Fruit fly (Drosophila melanogaster): ENCODE measurements around the gene hoe1.
A peak's percentile ranks its signal among the peaks of the same experiment; 100 is the strongest.

The hoe1 gene

DNA sequence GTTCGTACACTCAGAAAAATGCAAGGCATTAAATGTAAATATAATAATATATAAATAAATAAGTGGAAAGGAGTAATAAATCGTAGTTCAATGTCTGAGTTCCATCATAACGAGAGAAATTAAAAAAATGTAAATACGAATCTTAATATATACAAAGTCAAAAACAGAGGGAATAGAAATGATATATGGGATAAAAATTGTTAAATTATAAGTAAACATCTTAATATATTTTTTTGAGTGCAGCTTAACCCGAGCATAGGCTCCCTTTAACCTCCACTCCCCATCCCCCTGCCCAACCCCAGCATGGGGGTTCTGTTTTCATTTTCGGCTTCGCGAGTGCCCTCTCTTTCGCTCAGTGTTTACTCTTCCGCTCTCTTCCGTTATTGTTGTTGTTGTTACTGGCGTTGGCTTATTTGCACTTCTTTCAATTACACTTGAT, 16.4 kb downstream of the hoe1 start (continued):
- TF ChIP-seq Ada2b (GFP tag; IDR thresholded peaks at IDR 0.05) = no peak
- no peak for TF ChIP-seq Hey (tag; optimal IDR thresholded peaks at IDR 0.05)
- TF ChIP-seq sna (GFP tag; IDR thresholded peaks at IDR 0.05; ENCODE audit: partially characterized antibody) = no peak
- TF ChIP-seq CG34224 (GFP tag; IDR thresholded peaks at IDR 0.05; ENCODE audit: partially characterized antibody) = no peak
- TF ChIP-seq CG18619 (GFP tag; optimal IDR thresholded peaks at IDR 0.05) = no peak
- no peak for TF ChIP-seq pros (GFP tag; optimal IDR thresholded peaks at IDR 0.05)
- TF ChIP-seq Mrtf (GFP tag; IDR thresholded peaks at IDR 0.05) = no peak
- TF ChIP-seq Awh (GFP tag; IDR thresholded peaks at IDR 0.05) = peak; percentile 53; the same call in 1 of the 2 replicates
- no peak for TF ChIP-seq Lpt (GFP tag; optimal IDR thresholded peaks at IDR 0.05)
- no peak for TF ChIP-seq bigmax (GFP tag; optimal IDR thresholded peaks at IDR 0.05)
- TF ChIP-seq pb (GFP tag; optimal IDR thresholded peaks at IDR 0.05) = no peak
- TF ChIP-seq CG2129 (GFP tag; IDR thresholded peaks at IDR 0.05; ENCODE audit: partially characterized antibody) = no peak
- peak; percentile 15 for TF ChIP-seq CG8388 (GFP tag; optimal IDR thresholded peaks at IDR 0.05)
- peak in 1 of 2 experiments; percentile 24 for TF ChIP-seq bsh (GFP tag; optimal IDR thresholded peaks at IDR 0.05)
- TF ChIP-seq CkIIα-i1 (GFP tag; IDR thresholded peaks at IDR 0.05) = no peak
- no peak for TF ChIP-seq CG9437 (GFP tag; optimal IDR thresholded peaks at IDR 0.05)
- TF ChIP-seq Optix (GFP tag; IDR thresholded peaks at IDR 0.05) = no peak
- TF ChIP-seq Dp (GFP tag; optimal IDR thresholded peaks at IDR 0.05) = no peak
- TF ChIP-seq twi (tag; optimal IDR thresholded peaks at IDR 0.05) = no peak
- no peak for TF ChIP-seq CG12744 (GFP tag; optimal IDR thresholded peaks at IDR 0.05)
- no peak for TF ChIP-seq stwl (tag; optimal IDR thresholded peaks at IDR 0.05)
- TF ChIP-seq CG1529 (GFP tag; optimal IDR thresholded peaks at IDR 0.05) = peak; percentile 28
- TF ChIP-seq CG33557 (GFP tag; optimal IDR thresholded peaks at IDR 0.05) = no peak
- TF ChIP-seq abd-A (tag; optimal IDR thresholded peaks at IDR 0.05) = no peak
- TF ChIP-seq Hr3 (GFP tag; optimal IDR thresholded peaks at IDR 0.05) = peak; percentile 17
- TF ChIP-seq Mad (GFP tag; optimal IDR thresholded peaks at IDR 0.05) = no peak
- no peak for TF ChIP-seq inv (GFP tag; IDR thresholded peaks at IDR 0.05; ENCODE audit: partially characterized antibody)
- peak; percentile 47 for TF ChIP-seq ATbp (GFP tag; optimal IDR thresholded peaks at IDR 0.05)
- no peak for TF ChIP-seq sug (tag; optimal IDR thresholded peaks at IDR 0.05)
- TF ChIP-seq CG9797 (GFP tag; optimal IDR thresholded peaks at IDR 0.05) = no peak
- TF ChIP-seq pum (GFP tag; optimal IDR thresholded peaks at IDR 0.05) = no peak
- peak; percentile 6 for TF ChIP-seq gsb-n (tag; optimal IDR thresholded peaks at IDR 0.05)
- no peak for TF ChIP-seq Camta (GFP tag; optimal IDR thresholded peaks at IDR 0.05)
- TF ChIP-seq Rx (GFP tag; IDR thresholded peaks at IDR 0.05) = no peak
- TF ChIP-seq Six4 (GFP tag; optimal IDR thresholded peaks at IDR 0.05) = peak; percentile 21
- no peak for TF ChIP-seq Stat92E (GFP tag; optimal IDR thresholded peaks at IDR 0.05)
- no peak for TF ChIP-seq CG6272 (GFP tag; IDR thresholded peaks at IDR 0.05)
- no peak for TF ChIP-seq CG16813 (GFP tag; IDR thresholded peaks at IDR 0.05; ENCODE audit: partially characterized antibody)
- peak; percentile 24 for TF ChIP-seq CG4820 (GFP tag; optimal IDR thresholded peaks at IDR 0.05)
- TF ChIP-seq dpn (GFP tag; optimal IDR thresholded peaks at IDR 0.05) = no peak
- TF ChIP-seq ind (GFP tag; optimal IDR thresholded peaks at IDR 0.05) = no peak
- no peak for TF ChIP-seq jing (GFP tag; optimal IDR thresholded peaks at IDR 0.05)
- no peak for TF ChIP-seq amos (GFP tag; IDR thresholded peaks at IDR 0.05; ENCODE audit: partially characterized antibody)
- TF ChIP-seq ara (GFP tag; IDR thresholded peaks at IDR 0.05) = no peak
- no peak for TF ChIP-seq NK7.1 (GFP tag; optimal IDR thresholded peaks at IDR 0.05)
- TF ChIP-seq CG16863 (GFP tag; optimal IDR thresholded peaks at IDR 0.05) = no peak
- TF ChIP-seq dan (GFP tag; IDR thresholded peaks at IDR 0.05) = no peak
- TF ChIP-seq CG6175 (GFP tag; IDR thresholded peaks at IDR 0.05) = no peak
- no peak for TF ChIP-seq CG2889 (GFP tag; IDR thresholded peaks at IDR 0.05)
- TF ChIP-seq Gug (GFP tag; IDR thresholded peaks at IDR 0.05) = no peak
- TF ChIP-seq CG8281 (tag; optimal IDR thresholded peaks at IDR 0.05) = no peak

Data from whole organism, embryonic.